Fruit fly (Drosophila melanogaster): ENCODE measurements around the gene SpdS.

SpdS gene

DNA sequence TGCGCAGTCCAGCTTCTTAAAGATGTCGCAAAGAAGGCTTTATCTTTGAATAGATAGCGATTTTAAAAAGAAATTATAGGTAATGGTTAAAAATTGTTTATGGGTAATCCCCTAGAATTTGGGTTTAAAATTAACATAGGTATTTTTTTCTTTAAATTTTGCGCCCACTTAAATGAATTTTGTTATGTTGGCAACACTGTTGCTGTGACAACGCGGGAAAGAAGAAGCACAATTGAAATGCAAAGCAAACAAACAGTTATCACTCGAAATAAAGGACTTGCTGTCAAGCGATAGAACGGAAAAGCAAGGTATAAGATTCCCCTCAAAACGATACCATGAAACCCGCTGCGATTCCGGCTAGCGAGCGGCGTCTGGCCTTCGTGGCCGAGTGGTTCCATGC is 48.3 kb downstream of the SpdS start, which contains the start of gene nmdyn-D7:
TSS of gene nmdyn-D7 (plus strand) at position 194 of the 400 bp plus-strand sequence.
- TF ChIP-seq CG34367 (tag; optimal IDR thresholded peaks at IDR 0.05) (no peak), D1 (tag; optimal IDR thresholded peaks at IDR 0.05) (no peak), CG8301 (tag; optimal IDR thresholded peaks at IDR 0.05) (no peak), fd96Ca (GFP tag; IDR thresholded peaks at IDR 0.05) (no peak), Pif1B (GFP tag; optimal IDR thresholded peaks at IDR 0.05) (no peak), CG13204 (GFP tag; optimal IDR thresholded peaks at IDR 0.05) (no peak), Pif1A (GFP tag; optimal IDR thresholded peaks at IDR 0.05) (no peak), Ets98B (GFP tag; IDR thresholded peaks at IDR 0.05) (no peak), CG12605 (GFP tag; IDR thresholded peaks at IDR 0.05) (no peak)
